Worm (Caenorhabditis elegans) whole organism, L4 larva: ENCODE data around the gene Y54F10BM.3.
"Not testable (repeated sequence)": the region's sequence is repeated elsewhere in the genome, so short reads cannot be mapped to it uniquely, and the experiment has no call there.

Source experiments
- F26F4.8 ChIP-seq: fragments of 200-800 bp; sonication (Bioruptor generic); conservative IDR thresholded peaks from 2 replicates; pipeline ENCODE4 v1.3.6; 2022; ENCODE audit warnings: missing genetic modification characterization, missing compliant biosample characterization
- F37D6.2 ChIP-seq: sonication (generic microtip); optimal IDR thresholded peaks from 2 replicates; lab custom pipeline; 2016; ENCODE audit warnings: mild to moderate bottlenecking, missing genetic modification characterization, missing compliant biosample characterization
- F44E2.7 ChIP-seq: fragments of 200-800 bp; sonication (Bioruptor generic); IDR thresholded peaks from 2 replicates; pipeline ENCODE4 v2.1.2; 2022; ENCODE audit warnings: missing genetic modification characterization, missing compliant biosample characterization
- ZK546.5 ChIP-seq, 2 experiments: sonication (generic microtip); optimal IDR thresholded peaks; 2 replicates each; lab custom pipeline; 2017; ENCODE audit warnings: missing biosample characterization in 2 of 2, missing genetic modification characterization in 2 of 2
- aha-1 ChIP-seq: fragments of 150-350 bp; peaks from one replicate; lab custom pipeline; 2014; ENCODE audit warnings: missing biosample characterization, missing genetic modification characterization
- attf-4 ChIP-seq: sonication (generic microtip); optimal IDR thresholded peaks from 3 replicates; lab custom pipeline; 2017; ENCODE audit warnings: missing biosample characterization, missing genetic modification characterization
- ceh-32 ChIP-seq: sonication (generic microtip); optimal IDR thresholded peaks from 2 replicates; lab custom pipeline; 2016; ENCODE audit warnings: mild to moderate bottlenecking, missing genetic modification characterization, missing compliant biosample characterization; ENCODE audit not compliant: poor library complexity
- ctbp-1 ChIP-seq: fragments of 200-800 bp; sonication (Bioruptor generic); IDR thresholded peaks from 2 replicates; pipeline ENCODE4 v1.3.6; 2022; ENCODE audit warnings: missing genetic modification reagents, missing genetic modification characterization, missing compliant biosample characterization
- daf-8 ChIP-seq: fragments of 200-800 bp; sonication (Bioruptor generic); IDR thresholded peaks from 2 replicates; pipeline ENCODE4 v1.3.6; 2022; ENCODE audit warnings: missing genetic modification characterization, missing compliant biosample characterization
- dpl-1 ChIP-seq: fragments of 150-350 bp; optimal IDR thresholded peaks from 2 replicates; lab custom pipeline; 2014; ENCODE audit warnings: missing biosample characterization, missing genetic modification reagents, missing genetic modification characterization
- dve-1 ChIP-seq: sonication (generic microtip); optimal IDR thresholded peaks from 2 replicates; lab custom pipeline; 2017; ENCODE audit warnings: antibody characterized with exemption, mild to moderate bottlenecking, missing genetic modification characterization, missing compliant biosample characterization; ENCODE audit not compliant: insufficient read depth
- hif-1 ChIP-seq, 2 experiments: sonication (generic microtip); optimal IDR thresholded peaks; 2 replicates each; lab custom pipeline; 2016 to 2017; ENCODE audit warnings: missing compliant biosample characterization in 2 of 2, missing genetic modification characterization in 2 of 2, missing genetic modification reagents in 2 of 2, missing genotype in 2 of 2, mild to moderate bottlenecking in 1 of 2
- lim-7 ChIP-seq: fragments of 200-800 bp; sonication (Bioruptor generic); IDR thresholded peaks from 2 replicates; pipeline ENCODE4 v1.3.6; 2022; ENCODE audit warnings: missing genetic modification characterization, missing compliant biosample characterization
- lin-38 ChIP-seq: fragments of 200-800 bp; sonication (Bioruptor generic); IDR thresholded peaks from 2 replicates; pipeline ENCODE4 v1.3.6; 2022; ENCODE audit warnings: missing genetic modification reagents, missing genetic modification characterization, missing compliant biosample characterization
- madf-5 ChIP-seq, 2 experiments: fragments of 200-800 bp; sonication (Bioruptor generic); IDR thresholded peaks; 2 replicates each; pipeline ENCODE4 v1.3.6; 2022; ENCODE audit warnings: missing compliant biosample characterization in 2 of 2, missing genetic modification characterization in 2 of 2
- mdl-1 ChIP-seq, 2 experiments: fragments of 150-350 bp in 1 of 2; sonication (generic microtip) in 1 of 2; optimal IDR thresholded peaks; 2 replicates each; lab custom pipeline; 2014 to 2017; ENCODE audit warnings: missing biosample characterization in 2 of 2, missing genetic modification characterization in 2 of 2
- mes-2 ChIP-seq: sonication (generic microtip); optimal IDR thresholded peaks from 2 replicates; lab custom pipeline; 2016; ENCODE audit warnings: missing genotype, mild to moderate bottlenecking, missing genetic modification characterization, missing compliant biosample characterization; ENCODE audit not compliant: poor library complexity, severe bottlenecking
- nhr-10 ChIP-seq: fragments of 150-350 bp; optimal IDR thresholded peaks from 2 replicates; lab custom pipeline; 2014; ENCODE audit warnings: missing biosample characterization, missing genetic modification characterization
- nhr-102 ChIP-seq: sonication (generic microtip); optimal IDR thresholded peaks from 2 replicates; lab custom pipeline; 2016; ENCODE audit warnings: mild to moderate bottlenecking, missing genetic modification characterization, moderate library complexity, missing compliant biosample characterization
- nhr-28 ChIP-seq: fragments of 150-350 bp; optimal IDR thresholded peaks from 2 replicates; lab custom pipeline; 2014; ENCODE audit warnings: missing biosample characterization, missing genetic modification characterization
- pha-4 ChIP-seq, 2 experiments: fragments of 150-350 bp in 1 of 2; fragments of 200-800 bp in 1 of 2; sonication (Bioruptor generic) in 1 of 2; IDR thresholded peaks in 1 of 2; optimal IDR thresholded peaks in 1 of 2; 2 replicates each; pipeline versions ENCODE4 v1.3.6 to Lab custom; 2014 to 2022; ENCODE audit warnings: missing genetic modification characterization in 2 of 2, missing genetic modification reagents in 2 of 2, missing biosample characterization in 1 of 2, missing compliant biosample characterization in 1 of 2
- php-3 ChIP-seq: fragments of 200-800 bp; sonication (Bioruptor generic); IDR thresholded peaks from 2 replicates; pipeline ENCODE4 v1.3.6; 2022; ENCODE audit warnings: missing genetic modification reagents, missing genetic modification characterization, missing compliant biosample characterization
- pqm-1 ChIP-seq: sonication (generic microtip); optimal IDR thresholded peaks from 2 replicates; lab custom pipeline; 2017; ENCODE audit warnings: missing biosample characterization, missing genetic modification characterization
- rbr-2 ChIP-seq: sonication (generic microtip); optimal IDR thresholded peaks from 2 replicates; lab custom pipeline; 2016; ENCODE audit warnings: missing genotype, missing genetic modification characterization, missing compliant biosample characterization
- spr-1 ChIP-seq: sonication (generic microtip); optimal IDR thresholded peaks from 2 replicates; lab custom pipeline; 2016; ENCODE audit warnings: mild to moderate bottlenecking, missing genetic modification characterization, missing compliant biosample characterization
- tag-97 ChIP-seq: fragments of 200-800 bp; sonication (Bioruptor generic); IDR thresholded peaks from 2 replicates; pipeline ENCODE4 v1.3.6; 2022; ENCODE audit warnings: missing genetic modification characterization, missing compliant biosample characterization
- unc-130 ChIP-seq: sonication (generic microtip); optimal IDR thresholded peaks from 2 replicates; lab custom pipeline; 2016; ENCODE audit warnings: missing genetic modification reagents, missing genetic modification characterization, missing compliant biosample characterization
- ztf-7 ChIP-seq: fragments of 150-350 bp; optimal IDR thresholded peaks from 2 replicates; lab custom pipeline; 2014; ENCODE audit warnings: missing biosample characterization, missing genetic modification characterization

The Y54F10BM.3 gene

ce11 chrIII:2258863-2259262 lies 23.0 kb upstream of the Y54F10BM.3 start, which contains the start of gene fbxa-43:
fbxa-43 (minus strand) TSS chrIII:2258963.
- TF ChIP-seq ceh-32 (no peak), F37D6.2 (tag; lab: Kevin White, UChicago) (no peak), madf-5 (GFP tag; IDR thresholded peaks at IDR 0.05; lab: Robert Waterston, UW) (no peak), nhr-102 (tag; lab: Kevin White, UChicago) (no peak)

ce11 chrIII:2259329-2259728 lies 22.5 kb upstream of the Y54F10BM.3 start:
- TF ChIP-seq dve-1 (no peak), unc-130 (no peak), nhr-10 (tag; lab: Kevin White, UChicago) (no peak), php-3 (GFP tag; lab: Robert Waterston, UW) (no peak), ZK546.5 (tag; optimal IDR thresholded peaks at IDR 0.05; lab: Kevin White, UChicago) (no peak), ctbp-1 (GFP tag; lab: Robert Waterston, UW) (no peak), F26F4.8 (GFP tag; lab: Robert Waterston, UW) (no peak), tag-97 (GFP tag; lab: Robert Waterston, UW) (no peak), daf-8 (no peak), attf-4 (tag; lab: Kevin White, UChicago) (no peak), nhr-102 (tag; lab: Kevin White, UChicago) (no peak), ztf-7 (no peak), hif-1 (tag; optimal IDR thresholded peaks at IDR 0.05; lab: Kevin White, UChicago) (no peak), mdl-1 (tag; optimal IDR thresholded peaks at IDR 0.05; lab: Kevin White, UChicago) (no peak), spr-1 (tag; lab: Kevin White, UChicago) (no peak), mes-2 (no peak), nhr-28 (tag; lab: Kevin White, UChicago) (no peak)

- TF ChIP-seq aha-1 (tag; lab: Kevin White, UChicago); lin-38 (GFP tag; lab: Robert Waterston, UW); rbr-2 (tag; lab: Kevin White, UChicago): not testable (repeated sequence)
Observed at ce11 chrIII:2261353-2261752, 20.5 kb upstream of the Y54F10BM.3 start, which contains the start of gene fbxa-42. fbxa-42 (minus strand) TSS chrIII:2261453.

ce11 chrIII:2262942-2263341 lies 18.9 kb upstream of the Y54F10BM.3 start, which contains the start of gene Y54F10BM.6:
Y54F10BM.6 (plus strand) TSS chrIII:2263242.
- TF ChIP-seq lim-7 (GFP tag; lab: Robert Waterston, UW), result no peak
- TF ChIP-seq F44E2.7 (GFP tag; lab: Robert Waterston, UW), result no peak

ce11 chrIII:2265986-2266701 lies 15.7 kb upstream of the Y54F10BM.3 start, which contains the start of gene fbxa-9:
fbxa-9 (plus strand) TSS chrIII:2266651.
- TF ChIP-seq pha-4 (GFP tag; IDR thresholded peaks at IDR 0.05; lab: Robert Waterston, UW), result no peak
- TF ChIP-seq pha-4 (tag; optimal IDR thresholded peaks at IDR 0.05; lab: Kevin White, UChicago), result no peak
- TF ChIP-seq pqm-1 (tag; lab: Kevin White, UChicago), result peak; percentile 55
- TF ChIP-seq nhr-28 (tag; lab: Kevin White, UChicago), result peak; percentile 42
- TF ChIP-seq dpl-1 (GFP tag; lab: Kevin White, UChicago), result no peak
- TF ChIP-seq, all 104 proteins: peak for 2

- peak; percentile 67 for TF ChIP-seq lin-38 (GFP tag; lab: Robert Waterston, UW)
Observed at ce11 chrIII:2271016-2271590, 10.7 kb upstream of the Y54F10BM.3 start.
